Fruit fly (Drosophila melanogaster): ENCODE measurements around the gene eIF4EHP.

Gene eIF4EHP

dm6 chr3R:24141013-24141592 is 32.3 kb upstream of the eIF4EHP start, which contains the start of gene Kal1 (continued):
- TF ChIP-seq CG13296 (GFP tag; optimal IDR thresholded peaks at IDR 0.05) (peak; percentile 88), fd102C (GFP tag; optimal IDR thresholded peaks at IDR 0.05) (peak; percentile 30), CG11560 (tag; IDR thresholded peaks at IDR 0.05) (peak; percentile 72; the same call in 2 of the 3 replicates), CG9932 (GFP tag; IDR thresholded peaks at IDR 0.05) (peak; percentile 51), tap (tag; optimal IDR thresholded peaks at IDR 0.05) (peak; percentile 96), inv (GFP tag; IDR thresholded peaks at IDR 0.05; ENCODE audit: partially characterized antibody) (no peak), CG12299 (tag; optimal IDR thresholded peaks at IDR 0.05) (peak; percentile 89), CG1024 (GFP tag; IDR thresholded peaks at IDR 0.05) (peak; percentile 89), fd96Cb (tag; optimal IDR thresholded peaks at IDR 0.05) (peak; percentile 94), E2f2 (GFP tag; IDR thresholded peaks at IDR 0.05) (peak; percentile 78), CG13775 (GFP tag; optimal IDR thresholded peaks at IDR 0.05) (peak; percentile 85), CG8388 (GFP tag; optimal IDR thresholded peaks at IDR 0.05) (peak; percentile 95), Abd-B (GFP tag; optimal IDR thresholded peaks at IDR 0.05) (peak; percentile 84), abd-A (tag; optimal IDR thresholded peaks at IDR 0.05) (no peak), chn (GFP tag; optimal IDR thresholded peaks at IDR 0.05) (peak; percentile 49), crol (GFP tag; IDR thresholded peaks at IDR 0.05) (peak; percentile 69), HLH4C (GFP tag; IDR thresholded peaks at IDR 0.05; ENCODE audit: partially characterized antibody) (peak; percentile 39; the same call in 1 of the 3 replicates), CG10654 (GFP tag; optimal IDR thresholded peaks at IDR 0.05) (peak; percentile 83), tgo (GFP tag; IDR thresholded peaks at IDR 0.05) (peak; percentile 93), CG15514 (GFP tag; optimal IDR thresholded peaks at IDR 0.05) (peak; percentile 77), Chrac-16 (GFP tag; optimal IDR thresholded peaks at IDR 0.05) (peak; percentile 69), CG18764 (GFP tag; optimal IDR thresholded peaks at IDR 0.05) (peak; percentile 81), NK7.1 (GFP tag; optimal IDR thresholded peaks at IDR 0.05) (no peak), CG11696 (GFP tag; IDR thresholded peaks at IDR 0.05) (peak; percentile 47), CG5245 (GFP tag; optimal IDR thresholded peaks at IDR 0.05) (peak; percentile 85), BEAF-32 (GFP tag; optimal IDR thresholded peaks at IDR 0.05) (no peak), pfk (GFP tag; optimal IDR thresholded peaks at IDR 0.05) (no peak), Ptx1 (GFP tag; IDR thresholded peaks at IDR 0.05) (peak; percentile 93), CG2199 (GFP tag; IDR thresholded peaks at IDR 0.05) (peak; percentile 85; the same call in 2 of the 3 replicates), nmo (GFP tag; optimal IDR thresholded peaks at IDR 0.05) (peak; percentile 96), Atf-2 (GFP tag; optimal IDR thresholded peaks at IDR 0.05) (peak; percentile 20), CG3065 (GFP tag; optimal IDR thresholded peaks at IDR 0.05) (peak; percentile 71), salm (tag; optimal IDR thresholded peaks at IDR 0.05) (peak; percentile 94), CG5180 (GFP tag; optimal IDR thresholded peaks at IDR 0.05) (peak; percentile 85), Meics (GFP tag; optimal IDR thresholded peaks at IDR 0.05) (peak; percentile 82), CG17186 (GFP tag; optimal IDR thresholded peaks at IDR 0.05) (peak; percentile 74), CG16815 (GFP tag; optimal IDR thresholded peaks at IDR 0.05) (peak; percentile 82), CG2678 (tag; optimal IDR thresholded peaks at IDR 0.05) (peak; percentile 92), NC2β (GFP tag; optimal IDR thresholded peaks at IDR 0.05) (no peak), trh (GFP tag; optimal IDR thresholded peaks at IDR 0.05) (peak; percentile 52), caup (GFP tag; optimal IDR thresholded peaks at IDR 0.05; ENCODE audit: severe bottlenecking) (peak; percentile 81), CG4404 (GFP tag; IDR thresholded peaks at IDR 0.05) (peak; percentile 63), CG10209 (GFP tag; optimal IDR thresholded peaks at IDR 0.05) (peak; percentile 91), nom (GFP tag; optimal IDR thresholded peaks at IDR 0.05) (peak; percentile 97), tx (GFP tag; optimal IDR thresholded peaks at IDR 0.05) (no peak), prd (optimal IDR thresholded peaks at IDR 0.05) (no peak), prd (GFP tag; IDR thresholded peaks at IDR 0.05) (peak; percentile 91), CG12942 (GFP tag; optimal IDR thresholded peaks at IDR 0.05) (peak; percentile 75), CG7271 (tag; optimal IDR thresholded peaks at IDR 0.05) (peak; percentile 27)
